Worm (Caenorhabditis elegans): ENCODE results near the gene nhr-274.

nhr-274 gene

DNA sequence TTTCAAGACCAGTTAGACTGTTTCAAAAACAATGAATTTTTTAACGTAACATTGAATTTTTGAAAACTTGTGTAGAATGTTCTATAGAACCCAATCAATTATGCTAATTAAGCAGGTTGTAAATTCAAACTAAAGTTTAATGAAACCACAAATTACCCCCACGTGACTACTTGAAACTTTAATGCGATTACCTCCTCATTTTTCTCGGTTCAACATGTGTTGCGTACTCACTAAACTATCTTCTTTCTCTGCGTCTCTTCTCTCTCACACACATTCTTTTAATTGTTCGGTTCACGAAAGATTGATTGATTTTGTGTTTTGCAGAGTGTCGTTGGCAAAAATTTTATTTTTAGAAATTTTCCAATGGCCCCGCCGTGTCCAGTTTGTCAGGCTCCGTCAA lies 21.4 kb downstream of the nhr-274 start, which contains the start of gene nhr-87:
nhr-87 (plus strand) TSS at position 318 of the 400 bp plus-strand sequence.
- TF ChIP-seq grh-1 (GFP tag; IDR thresholded peaks at IDR 0.05) (peak; percentile 78), vab-15 (tag; optimal IDR thresholded peaks at IDR 0.05) (peak; percentile 88), nhr-85 (tag) (peak; percentile 98), sox-4 (tag; optimal IDR thresholded peaks at IDR 0.05) (no peak), elt-3 (tag; optimal IDR thresholded peaks at IDR 0.05) (peak in 2 of 6 experiments; percentile 17 to 28), nhr-12 (tag; optimal IDR thresholded peaks at IDR 0.05) (no peak), jun-1 (tag; optimal IDR thresholded peaks at IDR 0.05) (no peak), nhr-237 (tag; optimal IDR thresholded peaks at IDR 0.05) (no peak), C04F5.9 (tag; optimal IDR thresholded peaks at IDR 0.05) (no peak), nhr-84 (tag; optimal IDR thresholded peaks at IDR 0.05) (no peak), swsn-7 (tag; optimal IDR thresholded peaks at IDR 0.05) (peak; percentile 55), nhr-28 (tag; optimal IDR thresholded peaks at IDR 0.05) (no peak), nhr-20 (tag; optimal IDR thresholded peaks at IDR 0.05) (peak; percentile 84), sptf-1 (tag; optimal IDR thresholded peaks at IDR 0.05) (no peak), nhr-71 (tag; optimal IDR thresholded peaks at IDR 0.05) (peak; percentile 89), unc-130 (tag; optimal IDR thresholded peaks at IDR 0.05) (peak; percentile 59), dpl-1 (GFP tag; optimal IDR thresholded peaks at IDR 0.05) (peak in 2 of 3 experiments; percentile 23 to 33), unc-62 (GFP tag; optimal IDR thresholded peaks at IDR 0.05) (no peak), sup-37 (GFP tag; optimal IDR thresholded peaks at IDR 0.05) (no peak), mep-1 (tag; optimal IDR thresholded peaks at IDR 0.05) (peak; percentile 82), dsc-1 (tag; optimal IDR thresholded peaks at IDR 0.05) (peak; percentile 56), lin-39 (tag; optimal IDR thresholded peaks at IDR 0.05) (peak; percentile 89), ceh-88 (GFP tag; IDR thresholded peaks at IDR 0.05) (no peak), C16A3.4 (tag; optimal IDR thresholded peaks at IDR 0.05) (peak; percentile 24), lir-3 (tag; optimal IDR thresholded peaks at IDR 0.05; ENCODE audit: poor library complexity) (peak; percentile 52), aha-1 (tag; optimal IDR thresholded peaks at IDR 0.05) (no peak), rnt-1 (tag; optimal IDR thresholded peaks at IDR 0.05) (peak; percentile 87), pag-3 (tag; optimal IDR thresholded peaks at IDR 0.05; ENCODE audit: borderline replicate concordance, insufficient read depth) (peak; percentile 87), mdl-1 (tag; optimal IDR thresholded peaks at IDR 0.05) (peak in 1 of 2 experiments; percentile 66), nhr-90 (tag; optimal IDR thresholded peaks at IDR 0.05; ENCODE audit: poor library complexity) (peak; percentile 51), ets-5 (GFP tag; IDR thresholded peaks at IDR 0.05) (no peak), efl-1 (optimal IDR thresholded peaks at IDR 0.05) (peak; percentile 18 to 44), efl-1 (GFP tag; optimal IDR thresholded peaks at IDR 0.05 in 1 of 2) (peak; percentile 21 to 83), elt-2 (tag; optimal IDR thresholded peaks at IDR 0.05) (no peak), lsy-2 (tag; optimal IDR thresholded peaks at IDR 0.05) (peak; percentile 63 to 66), lin-35 (GFP tag; optimal IDR thresholded peaks at IDR 0.05) (peak; percentile 36 to 68), snu-23 (GFP tag; optimal IDR thresholded peaks at IDR 0.05) (peak; percentile 81), irx-1 (tag; optimal IDR thresholded peaks at IDR 0.05) (peak; percentile 64), ces-1 (GFP tag; optimal IDR thresholded peaks at IDR 0.05) (no peak), nhr-11 (tag; optimal IDR thresholded peaks at IDR 0.05) (no peak), ama-1 (optimal IDR thresholded peaks at IDR 0.05) (no peak), nhr-47 (tag; optimal IDR thresholded peaks at IDR 0.05) (peak; percentile 58), egl-27 (tag; optimal IDR thresholded peaks at IDR 0.05) (no peak), tbx-2 (tag; optimal IDR thresholded peaks at IDR 0.05) (peak; percentile 58), xbp-1 (tag; optimal IDR thresholded peaks at IDR 0.05) (peak; percentile 38), lin-13 (GFP tag; optimal IDR thresholded peaks at IDR 0.05) (peak; percentile 10), egl-13 (tag; optimal IDR thresholded peaks at IDR 0.05) (no peak), nhr-19 (GFP tag; conservative IDR thresholded peaks at IDR 0.05) (peak; percentile 81), fkh-4 (tag; optimal IDR thresholded peaks at IDR 0.05; ENCODE audit: borderline replicate concordance) (no peak), nhr-77 (tag; optimal IDR thresholded peaks at IDR 0.05) (no peak), fos-1 (tag; optimal IDR thresholded peaks at IDR 0.05) (no peak), lin-15B (tag; optimal IDR thresholded peaks at IDR 0.05) (no peak), blmp-1 (tag; optimal IDR thresholded peaks at IDR 0.05) (peak; percentile 36), ceh-63 (GFP tag; optimal IDR thresholded peaks at IDR 0.05) (no peak)
